Worm (Caenorhabditis elegans) whole organism, young adult: ENCODE measurements around the gene ubxn-5.

Source experiments
- F23B12.7 ChIP-seq: sonication (generic microtip); optimal IDR thresholded peaks from 2 replicates; lab custom pipeline; 2017; ENCODE audit warnings: missing genetic modification characterization, mild to moderate bottlenecking, missing compliant biosample characterization, antibody characterized with exemption, moderate library complexity; ENCODE audit not compliant: insufficient read depth
- F37B4.10 ChIP-seq: fragments of 200-800 bp; sonication (Bioruptor generic); IDR thresholded peaks from 2 replicates; pipeline ENCODE4 v1.3.6; 2022; ENCODE audit warnings: missing genetic modification characterization, missing compliant biosample characterization
- F52B5.7 ChIP-seq: sonication (generic microtip); optimal IDR thresholded peaks from 2 replicates; lab custom pipeline; 2016; ENCODE audit warnings: mild to moderate bottlenecking, missing genetic modification characterization, missing compliant biosample characterization
- K12H6.12 ChIP-seq: fragments of 200-800 bp; sonication (Bioruptor generic); optimal IDR thresholded peaks from 2 replicates; lab custom pipeline; 2018; ENCODE audit warnings: mild to moderate bottlenecking, missing genetic modification characterization, missing compliant biosample characterization
- T26A5.8 ChIP-seq: sonication (generic microtip); optimal IDR thresholded peaks from 2 replicates; lab custom pipeline; 2016; ENCODE audit warnings: missing genetic modification characterization, missing compliant biosample characterization
- Y53G8AR.9 ChIP-seq: fragments of 200-800 bp; sonication (Bioruptor generic); conservative IDR thresholded peaks from 2 replicates; pipeline ENCODE4 v1.3.6; 2022; ENCODE audit warnings: missing genetic modification reagents, missing genetic modification characterization, missing compliant biosample characterization
- Y67H2A.10 ChIP-seq: fragments of 200-800 bp; sonication (Bioruptor generic); conservative IDR thresholded peaks from 2 replicates; pipeline ENCODE4 v1.3.6; 2022; ENCODE audit warnings: missing genetic modification reagents, missing genetic modification characterization, missing compliant biosample characterization
- Y79H2A.3 ChIP-seq: fragments of 200-800 bp; sonication (Bioruptor generic); conservative IDR thresholded peaks from 2 replicates; pipeline ENCODE4 v1.3.6; 2022; ENCODE audit warnings: missing genetic modification reagents, missing genetic modification characterization, missing compliant biosample characterization
- atf-7 ChIP-seq: sonication (generic microtip); optimal IDR thresholded peaks from 2 replicates; lab custom pipeline; 2017; ENCODE audit warnings: mild to moderate bottlenecking, missing genetic modification characterization, missing compliant biosample characterization
- athp-1 ChIP-seq: sonication (generic microtip); optimal IDR thresholded peaks from 2 replicates; lab custom pipeline; 2017; ENCODE audit warnings: mild to moderate bottlenecking, missing genetic modification characterization, missing compliant biosample characterization
- bed-2 ChIP-seq: fragments of 200-800 bp; sonication (Bioruptor generic); IDR thresholded peaks from 2 replicates; pipeline ENCODE4 v1.3.6; 2022; ENCODE audit warnings: missing genetic modification reagents, missing genetic modification characterization, missing compliant biosample characterization
- cebp-1 ChIP-seq, 2 experiments: fragments of 200-800 bp in 1 of 2; sonication (Bioruptor generic) in 1 of 2; sonication (generic microtip) in 1 of 2; IDR thresholded peaks in 1 of 2; optimal IDR thresholded peaks in 1 of 2; 2 replicates each; pipeline versions ENCODE4 v1.3.6 to Lab custom; 2017 to 2022; ENCODE audit warnings: missing compliant biosample characterization in 2 of 2, missing genetic modification characterization in 2 of 2, mild to moderate bottlenecking in 1 of 2, missing genetic modification reagents in 1 of 2, moderate library complexity in 1 of 2
- ceh-58 ChIP-seq: fragments of 200-800 bp; sonication (Bioruptor generic); IDR thresholded peaks from 2 replicates; pipeline ENCODE4 v1.3.6; 2022; ENCODE audit warnings: missing genetic modification characterization, missing compliant biosample characterization
- ceh-79 ChIP-seq: sonication (generic microtip); optimal IDR thresholded peaks from 2 replicates; lab custom pipeline; 2017; ENCODE audit warnings: mild to moderate bottlenecking, missing genetic modification characterization, missing compliant biosample characterization
- chd-7 ChIP-seq: sonication (generic microtip); optimal IDR thresholded peaks from 2 replicates; lab custom pipeline; 2016; ENCODE audit warnings: mild to moderate bottlenecking, missing genetic modification characterization, moderate library complexity, missing compliant biosample characterization
- egrh-3 ChIP-seq: fragments of 200-800 bp; sonication (Bioruptor generic); IDR thresholded peaks from 2 replicates; pipeline ENCODE4 v1.3.6; 2022; ENCODE audit warnings: missing genetic modification reagents, missing genetic modification characterization, missing compliant biosample characterization
- ekl-4 ChIP-seq: fragments of 200-800 bp; sonication (Bioruptor generic); IDR thresholded peaks from 2 replicates; pipeline ENCODE4 v1.3.6; 2022; ENCODE audit warnings: missing genetic modification reagents, missing genetic modification characterization, missing compliant biosample characterization
- gei-17 ChIP-seq: fragments of 200-800 bp; sonication (Bioruptor generic); optimal IDR thresholded peaks from 2 replicates; lab custom pipeline; 2018; ENCODE audit warnings: mild to moderate bottlenecking, missing genetic modification characterization, missing compliant biosample characterization
- hlh-12 ChIP-seq: sonication (generic microtip); optimal IDR thresholded peaks from 2 replicates; lab custom pipeline; 2016; ENCODE audit warnings: missing genetic modification characterization, missing compliant biosample characterization
- hlh-26 ChIP-seq: fragments of 200-800 bp; sonication (Bioruptor generic); conservative IDR thresholded peaks from 2 replicates; pipeline ENCODE4 v1.3.6; 2022; ENCODE audit warnings: missing genetic modification reagents, missing genetic modification characterization, missing compliant biosample characterization
- hmg-1.2 ChIP-seq: fragments of 200-800 bp; sonication (Bioruptor generic); IDR thresholded peaks from 2 replicates; pipeline ENCODE4 v1.3.6; 2022; ENCODE audit warnings: missing genetic modification reagents, missing genetic modification characterization, missing compliant biosample characterization
- lin-26 ChIP-seq: fragments of 200-800 bp; sonication (Bioruptor generic); IDR thresholded peaks from 2 replicates; pipeline ENCODE4 v1.3.6; 2022; ENCODE audit warnings: missing genetic modification reagents, missing genetic modification characterization, missing compliant biosample characterization
- lin-35 ChIP-seq, 3 experiments: fragments of 150-350 bp in 2 of 3; sonication (generic microtip) in 1 of 3; optimal IDR thresholded peaks; 2 replicates each; lab custom pipeline; 2014 to 2018; ENCODE audit warnings: missing biosample characterization in 3 of 3, missing genetic modification characterization in 3 of 3, missing genetic modification reagents in 3 of 3
- lin-54 ChIP-seq: fragments of 200-800 bp; sonication (Bioruptor generic); optimal IDR thresholded peaks from 2 replicates; lab custom pipeline; 2018; ENCODE audit warnings: mild to moderate bottlenecking, missing genetic modification characterization, missing compliant biosample characterization
- lsl-1 ChIP-seq: fragments of 200-800 bp; sonication (Bioruptor generic); optimal IDR thresholded peaks from 2 replicates; lab custom pipeline; 2018; ENCODE audit warnings: mild to moderate bottlenecking, missing genetic modification characterization, moderate library complexity, missing compliant biosample characterization
- madf-8 ChIP-seq: fragments of 200-800 bp; sonication (Bioruptor generic); conservative IDR thresholded peaks from 2 replicates; pipeline ENCODE4 v1.3.6; 2022; ENCODE audit warnings: missing genetic modification reagents, missing genetic modification characterization, missing compliant biosample characterization
- nhr-179 ChIP-seq: sonication (generic microtip); optimal IDR thresholded peaks from 2 replicates; lab custom pipeline; 2016; ENCODE audit warnings: mild to moderate bottlenecking, missing genetic modification characterization, missing compliant biosample characterization
- nhr-27 ChIP-seq: fragments of 200-800 bp; sonication (Bioruptor generic); optimal IDR thresholded peaks from 2 replicates; lab custom pipeline; 2018; ENCODE audit warnings: mild to moderate bottlenecking, missing genetic modification characterization, moderate library complexity, missing compliant biosample characterization
- pbrm-1 ChIP-seq: fragments of 200-800 bp; sonication (Bioruptor generic); IDR thresholded peaks from 2 replicates; pipeline ENCODE4 v1.3.6; 2022; ENCODE audit warnings: missing genetic modification reagents, missing genetic modification characterization, missing compliant biosample characterization
- repo-1 ChIP-seq: sonication (generic microtip); optimal IDR thresholded peaks from 2 replicates; lab custom pipeline; 2017; ENCODE audit warnings: mild to moderate bottlenecking, missing genetic modification characterization, missing compliant biosample characterization
- sdz-38 ChIP-seq: sonication (generic microtip); optimal IDR thresholded peaks from 2 replicates; lab custom pipeline; 2016; ENCODE audit warnings: missing genotype, missing genetic modification characterization, missing compliant biosample characterization
- snpc-1.1 ChIP-seq: sonication (generic microtip); optimal IDR thresholded peaks from 2 replicates; lab custom pipeline; 2017; ENCODE audit warnings: missing genetic modification characterization, mild to moderate bottlenecking, missing compliant biosample characterization, antibody characterized with exemption, moderate library complexity, missing genotype, missing genetic modification reagents; ENCODE audit not compliant: insufficient read depth
- snpc-1.3 ChIP-seq: sonication (generic microtip); optimal IDR thresholded peaks from 2 replicates; lab custom pipeline; 2017; ENCODE audit warnings: missing genetic modification characterization, mild to moderate bottlenecking, missing compliant biosample characterization, antibody characterized with exemption, moderate library complexity, missing genotype, missing genetic modification reagents; ENCODE audit not compliant: insufficient read depth
- snpc-4 ChIP-seq, 5 experiments: fragments of 150-350 bp in 1 of 5; sonication (generic microtip) in 4 of 5; optimal IDR thresholded peaks; 2 replicates each; lab custom pipeline; 2014 to 2018; ENCODE audit warnings: missing genetic modification characterization in 5 of 5, missing biosample characterization in 3 of 5, antibody characterized with exemption in 2 of 5, mild to moderate bottlenecking in 2 of 5, missing compliant biosample characterization in 2 of 5, missing genotype in 2 of 5, moderate library complexity in 2 of 5, missing genetic modification reagents in 1 of 5
- tbp1 ChIP-seq: fragments of 200-800 bp; sonication (Bioruptor generic); optimal IDR thresholded peaks from 2 replicates; lab custom pipeline; 2018; ENCODE audit warnings: mild to moderate bottlenecking, missing genetic modification characterization, missing compliant biosample characterization
- xnd-1 ChIP-seq: sonication (generic microtip); optimal IDR thresholded peaks from 2 replicates; lab custom pipeline; 2016; ENCODE audit warnings: missing genotype, missing genetic modification reagents, missing genetic modification characterization, missing compliant biosample characterization
- ztf-22 ChIP-seq: fragments of 200-800 bp; sonication (Bioruptor generic); optimal IDR thresholded peaks from 2 replicates; lab custom pipeline; 2018; ENCODE audit warnings: mild to moderate bottlenecking, missing genetic modification characterization, moderate library complexity, missing compliant biosample characterization
- ztf-25 ChIP-seq: fragments of 200-800 bp; sonication (Bioruptor generic); IDR thresholded peaks from 2 replicates; pipeline ENCODE4 v1.3.6; 2022; ENCODE audit warnings: missing genetic modification reagents, missing genetic modification characterization, missing compliant biosample characterization
- ztf-26 ChIP-seq: sonication (generic microtip); optimal IDR thresholded peaks from 2 replicates; lab custom pipeline; 2017; ENCODE audit warnings: missing genetic modification characterization, missing compliant biosample characterization

The ubxn-5 gene

DNA sequence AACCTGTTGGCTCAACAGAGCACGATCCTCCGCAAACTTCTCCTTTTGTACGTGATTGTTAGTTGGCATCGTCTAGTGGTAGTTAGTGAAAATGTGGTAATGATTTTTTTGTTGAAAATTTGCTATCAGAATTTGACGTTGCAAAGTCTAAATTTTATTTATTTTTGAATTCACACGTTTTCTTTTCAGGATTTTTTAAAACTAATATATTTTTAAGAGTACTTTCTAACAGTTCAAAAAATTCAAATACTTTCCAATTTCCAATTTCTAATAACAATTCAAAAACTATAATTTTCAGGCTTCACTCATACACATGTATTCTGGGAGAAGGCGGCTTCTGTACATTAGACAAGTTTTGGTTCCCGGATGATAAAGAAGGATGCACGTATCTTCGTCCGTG lies at the start of gene ubxn-5:
Gene ubxn-5 (minus strand): TSS at position 101 of the 400 bp plus-strand sequence.
- TF ChIP-seq F37B4.10 (no peak), T26A5.8 (tag; lab: Kevin White, UChicago) (no peak), atf-7 (tag; lab: Kevin White, UChicago) (no peak), Y67H2A.10 (GFP tag; lab: Robert Waterston, UW) (no peak), cebp-1 (GFP tag; IDR thresholded peaks at IDR 0.05; lab: Robert Waterston, UW) (no peak), cebp-1 (tag; optimal IDR thresholded peaks at IDR 0.05; lab: Kevin White, UChicago) (no peak), repo-1 (tag; lab: Kevin White, UChicago) (no peak), snpc-1.3 (tag; lab: Kevin White, UChicago) (no peak), nhr-27 (tag; lab: Kevin White, UChicago) (no peak), ceh-79 (no peak), Y79H2A.3 (GFP tag; lab: Robert Waterston, UW) (no peak), F52B5.7 (tag; lab: Kevin White, UChicago) (no peak), ceh-58 (GFP tag; lab: Robert Waterston, UW) (no peak), madf-8 (GFP tag; lab: Robert Waterston, UW) (no peak), hlh-12 (tag; lab: Kevin White, UChicago) (no peak), lsl-1 (GFP tag; lab: Kevin White, UChicago) (no peak), nhr-179 (tag; lab: Kevin White, UChicago) (no peak), ztf-26 (tag; lab: Kevin White, UChicago) (no peak), pbrm-1 (GFP tag; lab: Robert Waterston, UW) (no peak)

DNA sequence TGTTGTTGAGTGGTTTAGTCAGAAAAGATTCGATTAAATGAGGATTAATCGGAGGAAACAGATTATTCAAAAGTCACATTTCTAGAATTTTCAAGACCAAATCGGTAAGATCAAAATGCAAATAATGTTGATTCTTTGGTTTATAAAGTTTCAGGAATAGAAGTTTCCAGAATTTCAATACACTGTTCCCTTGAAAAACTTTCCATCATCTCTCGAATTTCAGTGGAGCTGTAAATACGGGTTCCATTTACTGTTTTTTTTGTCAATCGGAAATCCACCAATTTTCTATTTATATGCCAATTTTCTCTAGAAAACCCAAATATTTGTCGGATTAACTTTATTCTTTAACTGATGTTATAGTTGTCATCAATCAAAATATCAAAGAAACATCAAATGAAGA lies 48.8 kb upstream of the ubxn-5 start:
- TF ChIP-seq ztf-22 (GFP tag; lab: Kevin White, UChicago), result no peak

DNA sequence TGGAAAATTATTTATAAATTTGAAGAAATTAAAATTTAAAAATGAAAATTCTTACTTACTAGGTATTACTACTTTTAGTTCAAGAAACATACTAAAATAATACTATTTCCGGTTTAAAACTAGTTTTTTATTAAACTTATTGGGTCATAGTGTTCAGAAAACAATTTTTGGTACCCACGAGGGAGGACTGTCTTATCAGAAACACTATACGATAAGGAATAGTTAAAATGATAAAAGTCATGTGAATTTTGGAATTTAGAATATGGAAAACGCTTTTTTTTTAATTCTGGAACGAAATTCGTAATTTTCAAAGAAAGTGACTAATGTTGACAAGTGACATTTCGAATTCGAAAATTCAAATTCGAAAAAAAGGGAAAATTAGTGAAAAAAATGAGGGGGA lies 47.4 kb upstream of the ubxn-5 start:
- TF ChIP-seq F37B4.10 (no peak), pbrm-1 (GFP tag; lab: Robert Waterston, UW) (no peak), hmg-1.2 (GFP tag; lab: Robert Waterston, UW) (no peak), F23B12.7 (no peak), sdz-38 (no peak), madf-8 (GFP tag; lab: Robert Waterston, UW) (no peak), xnd-1 (tag; lab: Kevin White, UChicago) (no peak), lin-26 (GFP tag; lab: Robert Waterston, UW) (no peak), snpc-1.1 (tag; lab: Kevin White, UChicago) (no peak), chd-7 (tag; lab: Kevin White, UChicago) (no peak), lin-35 (GFP tag; optimal IDR thresholded peaks at IDR 0.05; lab: Kevin White, UChicago) (no peak), snpc-1.3 (tag; lab: Kevin White, UChicago) (no peak), bed-2 (GFP tag; lab: Robert Waterston, UW) (no peak), hlh-26 (GFP tag; lab: Robert Waterston, UW) (no peak), athp-1 (tag; lab: Kevin White, UChicago) (no peak), tbp1 (GFP tag; lab: Kevin White, UChicago) (no peak)

DNA sequence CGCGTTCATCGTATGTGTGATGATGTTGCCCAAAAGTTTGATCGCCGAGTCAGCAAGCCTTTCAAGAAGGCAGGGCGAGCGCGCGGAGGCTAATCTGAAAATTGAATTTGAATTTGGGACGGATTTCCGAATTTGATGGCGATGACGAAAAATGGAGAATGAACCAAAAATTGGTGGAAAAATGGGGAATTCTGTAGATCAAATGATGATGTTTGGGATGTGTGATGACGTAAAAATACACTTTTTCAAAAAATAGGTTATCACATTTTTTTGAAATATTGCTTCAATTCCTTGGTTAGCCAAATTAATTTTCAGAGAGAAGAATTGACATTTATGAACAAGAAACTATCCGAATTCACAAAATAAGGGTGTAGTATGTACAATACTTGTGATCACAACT lies 45.3 kb upstream of the ubxn-5 start, which contains the start of gene ZK971.1:
Gene ZK971.1 (minus strand): TSS at position 101 of the 400 bp plus-strand sequence.
- TF ChIP-seq egrh-3 (GFP tag; lab: Robert Waterston, UW) (no peak), nhr-179 (tag; lab: Kevin White, UChicago) (no peak), K12H6.12 (tag; lab: Kevin White, UChicago) (no peak), sdz-38 (no peak), snpc-4 (GFP tag; optimal IDR thresholded peaks at IDR 0.05; lab: Kevin White, UChicago) (no peak), snpc-4 (tag; optimal IDR thresholded peaks at IDR 0.05; lab: Kevin White, UChicago) (no peak), ztf-25 (GFP tag; lab: Robert Waterston, UW) (no peak), Y53G8AR.9 (GFP tag; lab: Robert Waterston, UW) (no peak), pbrm-1 (GFP tag; lab: Robert Waterston, UW) (no peak), atf-7 (tag; lab: Kevin White, UChicago) (no peak), lin-54 (GFP tag; lab: Kevin White, UChicago) (no peak), gei-17 (no peak), ekl-4 (no peak)
- TF ChIP-seq, all 124 proteins: peak for 0
